Worm (Caenorhabditis elegans) whole organism, L4 larva: Measurements from ENCODE around the gene clec-22.

ENCODE experiments used
- D1046.2 ChIP-seq: fragments of 200-800 bp; sonication (Bioruptor generic); IDR thresholded peaks from 2 replicates; pipeline ENCODE4 v1.3.6; 2022; ENCODE audit warnings: missing genetic modification characterization, missing compliant biosample characterization
- F26F4.8 ChIP-seq: fragments of 200-800 bp; sonication (Bioruptor generic); conservative IDR thresholded peaks from 2 replicates; pipeline ENCODE4 v1.3.6; 2022; ENCODE audit warnings: missing genetic modification characterization, missing compliant biosample characterization
- F49E8.2 ChIP-seq: sonication (generic microtip); optimal IDR thresholded peaks from 2 replicates; lab custom pipeline; 2016; ENCODE audit warnings: missing compliant biosample characterization, mild to moderate bottlenecking, missing genetic modification characterization, borderline replicate concordance
- Y105C5A.15 ChIP-seq: fragments of 200-800 bp; sonication (Bioruptor generic); IDR thresholded peaks from 2 replicates; pipeline ENCODE4 v1.3.6; 2022; ENCODE audit warnings: missing genetic modification characterization, missing compliant biosample characterization
- Y5F2A.4 ChIP-seq: fragments of 200-800 bp; sonication (Bioruptor generic); optimal IDR thresholded peaks from 2 replicates; lab custom pipeline; 2018; ENCODE audit warnings: mild to moderate bottlenecking, missing genetic modification characterization, missing compliant biosample characterization
- ZK337.2 ChIP-seq: fragments of 200-800 bp; sonication (Bioruptor generic); IDR thresholded peaks from 2 replicates; pipeline ENCODE4 v1.3.6; 2022; ENCODE audit warnings: missing genetic modification reagents, missing genetic modification characterization, missing compliant biosample characterization
- ama-1 ChIP-seq: fragments of 150-350 bp; optimal IDR thresholded peaks from 2 replicates; lab custom pipeline; 2014; ENCODE audit warnings: inconsistent platforms, mixed read lengths
- arid-1 ChIP-seq: fragments of 200-800 bp; sonication (Bioruptor generic); conservative IDR thresholded peaks from 2 replicates; pipeline ENCODE4 v1.3.6; 2022; ENCODE audit warnings: missing genetic modification reagents, missing genetic modification characterization, missing compliant biosample characterization
- attf-4 ChIP-seq: sonication (generic microtip); optimal IDR thresholded peaks from 3 replicates; lab custom pipeline; 2017; ENCODE audit warnings: missing biosample characterization, missing genetic modification characterization
- ceh-62 ChIP-seq: sonication (generic microtip); optimal IDR thresholded peaks from 2 replicates; lab custom pipeline; 2017; ENCODE audit warnings: missing biosample characterization, missing genetic modification characterization
- daf-8 ChIP-seq: fragments of 200-800 bp; sonication (Bioruptor generic); IDR thresholded peaks from 2 replicates; pipeline ENCODE4 v1.3.6; 2022; ENCODE audit warnings: missing genetic modification characterization, missing compliant biosample characterization
- hlh-30 ChIP-seq: sonication (generic microtip); optimal IDR thresholded peaks from 2 replicates; lab custom pipeline; 2017; ENCODE audit warnings: antibody characterized with exemption, mild to moderate bottlenecking, missing genetic modification characterization, missing compliant biosample characterization; ENCODE audit not compliant: insufficient read depth
- lim-7 ChIP-seq: fragments of 200-800 bp; sonication (Bioruptor generic); IDR thresholded peaks from 2 replicates; pipeline ENCODE4 v1.3.6; 2022; ENCODE audit warnings: missing genetic modification characterization, missing compliant biosample characterization
- lin-15B ChIP-seq: fragments of 150-350 bp; sonication (generic microtip); optimal IDR thresholded peaks from 3 replicates; lab custom pipeline; 2014; ENCODE audit warnings: missing biosample characterization, missing genetic modification characterization
- lin-38 ChIP-seq: fragments of 200-800 bp; sonication (Bioruptor generic); IDR thresholded peaks from 2 replicates; pipeline ENCODE4 v1.3.6; 2022; ENCODE audit warnings: missing genetic modification reagents, missing genetic modification characterization, missing compliant biosample characterization
- mep-1 ChIP-seq: fragments of 150-350 bp; sonication (generic microtip); optimal IDR thresholded peaks from 3 replicates; lab custom pipeline; 2014; ENCODE audit warnings: missing biosample characterization, missing genetic modification characterization
- mes-2 ChIP-seq: sonication (generic microtip); optimal IDR thresholded peaks from 2 replicates; lab custom pipeline; 2016; ENCODE audit warnings: missing genotype, mild to moderate bottlenecking, missing genetic modification characterization, missing compliant biosample characterization; ENCODE audit not compliant: poor library complexity, severe bottlenecking
- nhr-77 ChIP-seq: fragments of 150-350 bp; optimal IDR thresholded peaks from 2 replicates; lab custom pipeline; 2014; ENCODE audit warnings: missing biosample characterization, missing genetic modification characterization
- pha-4 ChIP-seq, 2 experiments: fragments of 150-350 bp in 1 of 2; fragments of 200-800 bp in 1 of 2; sonication (Bioruptor generic) in 1 of 2; IDR thresholded peaks in 1 of 2; optimal IDR thresholded peaks in 1 of 2; 2 replicates each; pipeline versions ENCODE4 v1.3.6 to Lab custom; 2014 to 2022; ENCODE audit warnings: missing genetic modification characterization in 2 of 2, missing genetic modification reagents in 2 of 2, missing biosample characterization in 1 of 2, missing compliant biosample characterization in 1 of 2
- saeg-2 ChIP-seq: fragments of 200-800 bp; sonication (Bioruptor generic); IDR thresholded peaks from 2 replicates; pipeline ENCODE4 v1.3.6; 2022; ENCODE audit warnings: missing genetic modification reagents, missing genetic modification characterization, missing compliant biosample characterization
- sdz-12 ChIP-seq: fragments of 200-800 bp; sonication (Bioruptor generic); optimal IDR thresholded peaks from 2 replicates; lab custom pipeline; 2018; ENCODE audit warnings: mild to moderate bottlenecking, missing genetic modification characterization, missing compliant biosample characterization
- tag-97 ChIP-seq: fragments of 200-800 bp; sonication (Bioruptor generic); IDR thresholded peaks from 2 replicates; pipeline ENCODE4 v1.3.6; 2022; ENCODE audit warnings: missing genetic modification characterization, missing compliant biosample characterization
- unc-62 ChIP-seq, 3 experiments: fragments of 150-350 bp in 1 of 3; sonication (generic microtip); optimal IDR thresholded peaks in 2 of 3; peaks in 1 of 3; 1 replicate in 1 of 3; 2 replicates in 2 of 3; lab custom pipeline; 2014 to 2017; ENCODE audit warnings: missing biosample characterization in 3 of 3, missing genetic modification characterization in 3 of 3, missing genetic modification reagents in 3 of 3, missing genotype in 1 of 3
- vab-7 ChIP-seq: fragments of 200-800 bp; sonication (Bioruptor generic); IDR thresholded peaks from 2 replicates; pipeline ENCODE4 v1.3.6; 2022; ENCODE audit warnings: missing genetic modification reagents, missing genetic modification characterization, missing compliant biosample characterization
- zag-1 ChIP-seq: fragments of 150-350 bp; optimal IDR thresholded peaks from 2 replicates; lab custom pipeline; 2014; ENCODE audit warnings: missing biosample characterization, missing genetic modification characterization
- zfp-3 ChIP-seq: fragments of 200-800 bp; sonication (Bioruptor generic); conservative IDR thresholded peaks from 2 replicates; pipeline ENCODE4 v1.3.6; 2022; ENCODE audit warnings: missing genetic modification reagents, missing genetic modification characterization, missing compliant biosample characterization
- zip-2 ChIP-seq: fragments of 150-350 bp; optimal IDR thresholded peaks from 2 replicates; lab custom pipeline; 2014; ENCODE audit warnings: missing biosample characterization, missing genetic modification characterization
- ztf-7 ChIP-seq: fragments of 150-350 bp; optimal IDR thresholded peaks from 2 replicates; lab custom pipeline; 2014; ENCODE audit warnings: missing biosample characterization, missing genetic modification characterization

Gene clec-22

DNA sequence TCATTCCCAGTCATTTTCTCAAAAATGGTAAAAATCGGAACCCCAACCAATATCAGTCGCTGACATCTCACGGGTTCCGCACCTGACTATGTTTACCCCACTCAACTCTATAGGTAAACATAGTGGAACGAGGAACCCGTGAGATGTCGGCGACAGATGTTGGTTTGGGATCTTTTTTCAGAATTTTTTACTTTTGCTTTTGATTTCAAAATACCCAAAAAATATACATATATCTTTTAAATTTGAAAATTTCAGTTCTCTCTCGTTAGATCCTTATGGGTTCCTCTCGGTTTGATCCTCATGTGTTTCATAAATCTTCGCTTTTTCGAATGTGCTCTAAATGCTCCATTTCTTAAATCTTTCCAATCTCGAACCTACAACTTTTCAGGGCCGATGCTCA, 15.4 kb downstream of the clec-22 start, which contains the start of gene srw-23:
Gene srw-23 (plus strand): TSS at position 301 of the 400 bp plus-strand sequence.
- TF ChIP-seq zip-2 (no peak), unc-62 (GFP tag; optimal IDR thresholded peaks at IDR 0.05 in 1 of 2; lab: Kevin White, UChicago) (peak in 1 of 2 experiments; percentile 28), unc-62 (tag; optimal IDR thresholded peaks at IDR 0.05; lab: Kevin White, UChicago) (no peak)

DNA sequence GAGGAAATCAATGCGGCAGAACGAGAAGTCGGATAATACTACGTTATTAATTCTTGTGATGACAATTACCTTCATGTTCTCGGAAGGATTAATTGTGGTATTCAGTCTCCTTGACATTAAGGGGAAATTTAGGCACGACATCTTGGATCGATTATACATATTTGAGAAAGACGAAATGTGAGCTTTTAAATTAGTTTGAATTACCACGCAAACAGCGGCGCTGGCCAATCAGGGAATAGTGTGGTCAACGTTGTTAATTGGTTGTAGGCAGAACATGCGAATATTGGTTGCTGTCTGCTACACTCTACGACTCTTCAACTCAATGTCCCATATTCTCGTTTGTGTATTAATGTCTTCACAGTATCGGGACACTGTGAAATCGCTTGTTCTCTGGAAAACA, 16.7 kb downstream of the clec-22 start, which contains the start of gene F49A5.10:
Gene F49A5.10 (plus strand): TSS at position 301 of the 400 bp plus-strand sequence.
- TF ChIP-seq D1046.2 (no peak), vab-7 (no peak), F49E8.2 (tag; lab: Kevin White, UChicago) (no peak), tag-97 (GFP tag; lab: Robert Waterston, UW) (no peak), mes-2 (tag; lab: Kevin White, UChicago) (no peak), attf-4 (no peak), Y105C5A.15 (GFP tag; lab: Robert Waterston, UW) (no peak), lin-38 (GFP tag; lab: Robert Waterston, UW) (no peak), ama-1 (lab: Kevin White, UChicago) (no peak), nhr-77 (tag; lab: Kevin White, UChicago) (no peak)
- TF ChIP-seq, all 104 proteins: peak for 0

DNA sequence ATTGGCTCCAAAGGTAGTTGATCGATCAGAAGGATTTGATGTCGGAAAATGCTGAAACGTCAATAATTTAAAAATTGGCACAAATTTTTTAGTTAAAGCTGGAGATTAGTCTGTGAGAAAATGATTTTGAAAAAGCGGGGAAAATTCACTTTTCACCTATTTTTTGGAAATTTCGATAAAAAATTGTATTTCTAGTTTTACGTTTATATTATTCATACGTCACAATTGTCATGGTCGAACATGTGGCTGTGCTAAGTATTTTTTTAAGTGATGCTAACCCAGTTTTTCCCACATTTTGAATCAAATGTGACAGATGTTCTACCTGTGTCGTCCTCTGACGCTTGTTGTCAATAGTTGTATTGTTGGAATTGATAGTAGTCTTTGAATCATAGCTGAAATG, 21.3 kb downstream of the clec-22 start:
- TF ChIP-seq unc-62 (GFP tag; optimal IDR thresholded peaks at IDR 0.05 in 1 of 2; lab: Kevin White, UChicago) (peak in 1 of 2 experiments; percentile 94), unc-62 (tag; optimal IDR thresholded peaks at IDR 0.05; lab: Kevin White, UChicago) (no peak), saeg-2 (no peak), ztf-7 (tag; lab: Kevin White, UChicago) (no peak), lin-15B (no peak), zfp-3 (no peak), zag-1 (no peak), daf-8 (GFP tag; lab: Robert Waterston, UW) (no peak), sdz-12 (GFP tag; lab: Kevin White, UChicago) (no peak)
- TF ChIP-seq, all 104 proteins: peak for 1

DNA sequence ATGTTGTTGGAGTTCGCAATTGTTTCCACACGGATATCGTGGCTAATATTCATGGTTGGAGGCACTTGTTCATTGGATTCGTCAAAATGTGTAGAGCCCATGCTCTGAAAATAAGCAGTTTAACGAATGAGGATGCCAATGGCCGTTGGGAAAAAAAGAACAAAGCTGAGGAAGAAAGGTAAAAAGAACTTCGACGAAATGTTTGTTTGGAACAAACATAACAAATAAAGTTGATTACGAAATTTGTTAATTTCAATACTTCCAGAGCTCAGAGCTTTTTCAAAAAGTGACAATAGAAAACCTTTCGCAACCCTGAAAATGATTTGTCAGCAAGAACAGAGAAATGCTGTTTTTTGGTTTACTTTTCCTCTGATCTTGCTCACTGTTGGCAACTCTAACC, 21.8 kb downstream of the clec-22 start, which contains the start of gene F09C6.3:
Gene F09C6.3 (minus strand): TSS at position 101 of the 400 bp plus-strand sequence.
- TF ChIP-seq lim-7 (GFP tag; lab: Robert Waterston, UW), result no peak
- TF ChIP-seq F26F4.8 (GFP tag; lab: Robert Waterston, UW), result no peak

DNA sequence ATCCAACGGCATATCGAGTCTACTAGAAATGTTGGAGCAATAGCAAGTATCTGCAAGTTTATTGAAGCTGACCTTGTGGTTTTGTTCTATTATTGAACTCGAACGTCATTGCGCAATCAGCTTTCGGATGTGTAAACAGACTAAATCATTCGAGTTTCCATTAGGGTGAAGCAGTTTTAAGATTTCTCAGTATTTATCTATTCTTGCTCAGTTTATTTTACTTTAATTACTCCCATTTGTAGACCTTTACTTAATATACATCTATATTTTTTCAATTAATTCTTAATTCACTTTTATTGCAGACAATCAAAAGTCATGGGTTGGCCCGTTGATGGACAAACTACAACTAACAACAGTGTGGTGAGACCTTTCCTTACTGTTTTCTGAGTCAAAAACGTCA, 22.4 kb downstream of the clec-22 start, which contains the start of gene F09C6.14:
Gene F09C6.14 (plus strand): TSS at position 301 of the 400 bp plus-strand sequence.
- TF ChIP-seq ceh-62 (tag; lab: Kevin White, UChicago) (no peak), hlh-30 (tag; lab: Kevin White, UChicago) (no peak), Y5F2A.4 (no peak), arid-1 (no peak), mep-1 (tag; lab: Kevin White, UChicago) (no peak)

DNA sequence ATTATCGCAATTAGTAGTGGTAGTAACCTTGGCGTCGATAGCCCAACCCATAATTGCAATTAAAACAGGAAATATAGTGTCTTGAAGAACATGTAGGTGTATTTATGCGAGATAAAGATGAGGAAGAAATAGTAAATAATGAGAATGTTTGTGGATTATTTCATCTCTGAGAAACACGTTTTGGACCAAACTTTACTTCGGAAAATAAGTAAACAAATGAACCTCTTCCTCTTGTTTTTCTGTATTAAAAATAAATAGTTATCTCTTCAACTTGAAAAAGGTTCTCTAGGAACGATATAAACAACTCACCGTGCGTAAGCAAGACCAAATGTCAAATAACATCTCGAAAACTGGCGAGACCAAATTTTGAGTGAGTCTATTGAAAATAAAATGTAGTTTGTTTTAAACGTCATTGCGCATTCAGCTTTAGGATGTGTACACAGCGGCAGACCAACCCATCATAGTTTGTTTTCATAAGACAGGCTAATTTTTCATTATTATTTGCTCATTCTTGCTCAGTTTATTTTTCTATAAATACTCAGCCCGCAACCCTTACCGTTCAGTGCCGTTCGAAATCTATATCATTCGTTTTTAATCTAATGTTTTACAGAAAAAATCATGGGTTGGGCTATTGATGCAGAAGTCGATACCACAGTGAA, 24.2 kb downstream of the clec-22 start, which contains the start of the genes F09C6.11 and F09C6.12:
Gene F09C6.11 (minus strand): TSS at position 51 of the 659 bp plus-strand sequence.
Gene F09C6.12 (plus strand): TSS at position 609 of the 659 bp plus-strand sequence.
- TF ChIP-seq ZK337.2 (GFP tag; lab: Robert Waterston, UW) (no peak), pha-4 (GFP tag; IDR thresholded peaks at IDR 0.05; lab: Robert Waterston, UW) (no peak), pha-4 (tag; optimal IDR thresholded peaks at IDR 0.05; lab: Kevin White, UChicago) (peak; percentile 27)
- TF ChIP-seq, all 104 proteins: peak for 1
